Worm (Caenorhabditis elegans): Measurements from ENCODE around the gene zip-1.

ce11 chrIII:12297303-12297702, 36.2 kb upstream of the zip-1 start:
- TF ChIP-seq dmd-4 (tag; optimal IDR thresholded peaks at IDR 0.05) (no peak), snpc-4 (tag; optimal IDR thresholded peaks at IDR 0.05) (no peak), F13H6.1 (tag; optimal IDR thresholded peaks at IDR 0.05) (no peak), unc-62 (GFP tag; optimal IDR thresholded peaks at IDR 0.05) (no peak), peb-1 (tag; optimal IDR thresholded peaks at IDR 0.05) (no peak), lin-13 (GFP tag; optimal IDR thresholded peaks at IDR 0.05) (no peak), lin-39 (tag; optimal IDR thresholded peaks at IDR 0.05) (no peak), fos-1 (tag; optimal IDR thresholded peaks at IDR 0.05) (no peak), nhr-12 (tag; optimal IDR thresholded peaks at IDR 0.05) (no peak), ztf-11 (tag; optimal IDR thresholded peaks at IDR 0.05) (no peak)

Measured in whole organism, L2 larva.